Worm (Caenorhabditis elegans) whole organism, L2 larva: ENCODE data around the gene T26H5.9.

Experiments
- R02D3.7 ChIP-seq: fragments of 150-350 bp; optimal IDR thresholded peaks from 2 replicates; lab custom pipeline; 2014; ENCODE audit warnings: missing biosample characterization, missing genetic modification characterization
- ceh-82 ChIP-seq: fragments of 150-350 bp; optimal IDR thresholded peaks from 2 replicates; lab custom pipeline; 2014; ENCODE audit warnings: missing biosample characterization, missing genetic modification characterization
- elt-1 ChIP-seq: fragments of 150-350 bp; optimal IDR thresholded peaks from 2 replicates; lab custom pipeline; 2014; ENCODE audit warnings: missing biosample characterization, missing genetic modification characterization
- nhr-11 ChIP-seq: fragments of 150-350 bp; optimal IDR thresholded peaks from 2 replicates; lab custom pipeline; 2014; ENCODE audit warnings: missing biosample characterization, missing genetic modification characterization
- snpc-4 ChIP-seq: fragments of 150-350 bp; optimal IDR thresholded peaks from 2 replicates; lab custom pipeline; 2014; ENCODE audit warnings: missing biosample characterization, missing genetic modification characterization
- unc-55 ChIP-seq: fragments of 150-350 bp; sonication (generic microtip); optimal IDR thresholded peaks from 3 replicates; lab custom pipeline; 2014; ENCODE audit warnings: missing biosample characterization, missing genetic modification reagents, missing genetic modification characterization
- unc-62 ChIP-seq: fragments of 150-350 bp; optimal IDR thresholded peaks from 2 replicates; lab custom pipeline; 2014; ENCODE audit warnings: missing biosample characterization, missing genetic modification reagents, missing genetic modification characterization
- zag-1 ChIP-seq: fragments of 150-350 bp; optimal IDR thresholded peaks from 2 replicates; lab custom pipeline; 2014; ENCODE audit warnings: missing biosample characterization, missing genetic modification characterization

DNA sequence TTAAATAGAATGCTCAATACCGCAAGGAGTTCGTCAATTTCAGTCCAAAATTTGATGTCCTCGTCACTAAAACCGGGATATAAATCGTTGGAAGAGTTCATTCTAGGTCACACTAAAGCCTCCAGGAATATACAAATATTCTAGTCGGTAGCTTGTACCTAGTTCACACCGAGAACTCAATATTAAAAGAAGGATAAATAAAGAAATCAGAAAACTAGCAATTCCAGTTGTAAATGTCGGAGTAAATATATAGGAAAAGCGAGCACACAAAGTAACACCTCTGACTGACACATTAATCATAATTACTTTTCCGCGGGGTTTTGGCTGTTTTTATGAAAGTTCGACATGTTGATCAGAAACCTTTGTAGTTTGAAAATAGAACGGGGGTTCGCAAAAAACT lies 6.7 kb downstream of the T26H5.9 start, which contains the start of gene srw-33:
- TF ChIP-seq ceh-82 (tag; lab: Kevin White, UChicago) (no peak), zag-1 (tag; lab: Kevin White, UChicago) (no peak), elt-1 (tag; lab: Kevin White, UChicago) (no peak), R02D3.7 (tag; lab: Kevin White, UChicago) (no peak), nhr-11 (tag; lab: Kevin White, UChicago) (no peak), unc-62 (no peak), snpc-4 (tag; lab: Kevin White, UChicago) (no peak), unc-55 (GFP tag; lab: Kevin White, UChicago) (no peak)
